Worm (Caenorhabditis elegans): ENCODE data around the gene T28C12.15.

Gene T28C12.15

DNA sequence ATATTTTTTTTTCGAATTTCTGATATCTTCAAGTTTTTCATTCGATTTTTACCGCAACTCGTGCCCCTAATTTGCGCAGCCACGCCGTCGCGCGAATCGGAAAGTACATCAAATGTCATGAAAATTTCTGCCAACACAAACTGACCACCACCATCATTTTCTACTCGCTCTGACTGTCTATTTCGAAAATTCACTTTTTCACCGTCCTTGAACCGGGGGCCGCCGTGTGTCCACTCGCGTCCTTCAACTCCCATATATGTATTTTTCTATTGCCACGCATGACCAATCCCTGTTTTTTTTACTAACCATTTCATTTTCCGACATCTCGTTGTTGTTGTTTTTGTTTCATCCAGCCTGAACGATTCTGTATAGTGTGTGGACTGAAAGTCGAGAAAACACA is 28.0 kb upstream of the T28C12.15 start (continued):
- TF ChIP-seq unc-130 (tag; optimal IDR thresholded peaks at IDR 0.05) (peak; percentile 6), pqm-1 (tag; optimal IDR thresholded peaks at IDR 0.05) (no peak), nhr-90 (tag; optimal IDR thresholded peaks at IDR 0.05; ENCODE audit: poor library complexity) (peak; percentile 1), pag-3 (tag; optimal IDR thresholded peaks at IDR 0.05; ENCODE audit: borderline replicate concordance, insufficient read depth) (no peak), snu-23 (GFP tag; optimal IDR thresholded peaks at IDR 0.05) (peak; percentile 41), nhr-85 (tag) (peak; percentile 30)

DNA sequence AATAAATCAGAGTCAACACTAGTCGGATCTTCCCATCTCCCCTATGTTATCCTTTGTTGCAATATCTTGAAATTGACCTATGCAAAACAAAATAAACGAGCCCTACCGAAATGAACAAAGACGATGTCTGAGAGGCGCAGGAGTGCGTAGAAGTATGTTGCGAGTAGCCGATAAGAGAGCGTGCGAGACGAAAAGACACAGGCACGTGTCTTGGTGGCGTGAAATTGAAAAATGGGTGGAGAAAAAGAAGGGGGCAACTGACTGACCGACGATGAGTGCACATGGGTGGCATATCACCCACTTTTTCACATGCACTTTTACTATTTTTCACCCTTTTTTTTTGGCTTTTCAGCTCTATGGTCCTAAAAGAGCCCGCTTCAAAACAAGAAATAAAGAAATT is 26.6 kb upstream of the T28C12.15 start:
- TF ChIP-seq zip-4 (GFP tag; optimal IDR thresholded peaks at IDR 0.05) (no peak), lsy-2 (tag; optimal IDR thresholded peaks at IDR 0.05) (peak in 1 of 2 experiments; percentile 37), snpc-4 (tag; optimal IDR thresholded peaks at IDR 0.05) (no peak), mdl-1 (tag; optimal IDR thresholded peaks at IDR 0.05) (peak in 1 of 2 experiments; percentile 81), nhr-71 (tag; optimal IDR thresholded peaks at IDR 0.05) (peak; percentile 33), mep-1 (tag; optimal IDR thresholded peaks at IDR 0.05) (peak; percentile 25), snu-23 (GFP tag; optimal IDR thresholded peaks at IDR 0.05) (peak; percentile 50), nhr-20 (tag; optimal IDR thresholded peaks at IDR 0.05) (peak; percentile 28), fkh-8 (tag; optimal IDR thresholded peaks at IDR 0.05) (no peak), lin-15B (tag; optimal IDR thresholded peaks at IDR 0.05) (no peak), unc-86 (tag; optimal IDR thresholded peaks at IDR 0.05) (peak; percentile 31), rnt-1 (tag; optimal IDR thresholded peaks at IDR 0.05) (peak; percentile 35), ceh-82 (tag; optimal IDR thresholded peaks at IDR 0.05) (peak in 2 of 3 experiments; percentile 46 to 49), nhr-47 (tag; optimal IDR thresholded peaks at IDR 0.05) (no peak), dpl-1 (GFP tag; optimal IDR thresholded peaks at IDR 0.05) (peak in 1 of 3 experiments; percentile 37), elt-3 (tag; optimal IDR thresholded peaks at IDR 0.05) (no peak), ceh-90 (tag; optimal IDR thresholded peaks at IDR 0.05) (no peak), tbx-2 (tag; optimal IDR thresholded peaks at IDR 0.05) (peak; percentile 1), swsn-7 (tag; optimal IDR thresholded peaks at IDR 0.05) (peak; percentile 9), lin-14 (GFP tag; optimal IDR thresholded peaks at IDR 0.05) (peak; percentile 85), blmp-1 (tag; optimal IDR thresholded peaks at IDR 0.05) (peak; percentile 48), skn-1 (tag; optimal IDR thresholded peaks at IDR 0.05) (no peak), egl-27 (tag; optimal IDR thresholded peaks at IDR 0.05) (no peak), Y116A8C.19 (tag; optimal IDR thresholded peaks at IDR 0.05; ENCODE audit: borderline replicate concordance) (no peak), efl-3 (GFP tag; optimal IDR thresholded peaks at IDR 0.05) (no peak), lin-35 (GFP tag; optimal IDR thresholded peaks at IDR 0.05) (peak; percentile 15 to 58), pag-3 (tag; optimal IDR thresholded peaks at IDR 0.05; ENCODE audit: borderline replicate concordance, insufficient read depth) (no peak), efl-1 (optimal IDR thresholded peaks at IDR 0.05) (peak in 1 of 2 experiments; percentile 26), efl-1 (GFP tag; optimal IDR thresholded peaks at IDR 0.05 in 1 of 2) (no peak), unc-130 (tag; optimal IDR thresholded peaks at IDR 0.05) (no peak), nhr-85 (tag) (no peak), C04F5.9 (tag; optimal IDR thresholded peaks at IDR 0.05) (no peak), vab-15 (tag; optimal IDR thresholded peaks at IDR 0.05) (no peak), ceh-88 (GFP tag; IDR thresholded peaks at IDR 0.05) (no peak)

DNA sequence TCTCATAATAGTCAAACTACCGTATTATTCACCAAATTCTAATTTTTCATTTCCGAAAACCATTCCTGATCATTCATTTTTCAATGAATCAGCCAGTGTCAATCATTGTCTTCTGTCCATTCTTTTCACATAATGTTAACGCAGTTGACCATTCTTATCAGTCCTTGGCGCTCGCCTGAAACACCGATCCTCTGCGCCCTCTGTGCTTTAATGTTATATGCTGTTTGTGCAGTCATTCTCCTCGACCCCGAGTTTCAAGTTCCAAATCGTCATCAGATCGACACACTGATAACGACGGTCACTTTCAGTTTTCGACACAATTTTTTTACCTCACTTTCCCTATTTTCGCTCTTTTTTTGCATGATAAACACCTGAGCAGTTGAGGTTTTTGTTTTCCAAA is 25.3 kb upstream of the T28C12.15 start:
- TF ChIP-seq pqm-1 (tag; optimal IDR thresholded peaks at IDR 0.05) (peak; percentile 84), efl-1 (optimal IDR thresholded peaks at IDR 0.05) (no peak), efl-1 (GFP tag; optimal IDR thresholded peaks at IDR 0.05 in 1 of 2) (peak in 1 of 2 experiments; percentile 89), lin-35 (GFP tag; optimal IDR thresholded peaks at IDR 0.05) (peak in 1 of 2 experiments; percentile 49), egl-13 (tag; optimal IDR thresholded peaks at IDR 0.05) (no peak), nhr-90 (tag; optimal IDR thresholded peaks at IDR 0.05; ENCODE audit: poor library complexity) (peak; percentile 5), elt-2 (tag; optimal IDR thresholded peaks at IDR 0.05) (peak; percentile 70)
